Fruit fly (Drosophila melanogaster) whole organism, embryonic: Measurements from ENCODE around the gene nonC.
A peak's percentile ranks its signal among the peaks of the same experiment; 100 is the strongest.

Source experiments
- Abd-B ChIP-seq: fragments of 200-800 bp; sonication (Bioruptor generic); optimal IDR thresholded peaks from 2 replicates; lab custom pipeline; 2018; ENCODE audit warnings: missing biosample characterization, mild to moderate bottlenecking, missing genetic modification characterization, moderate library complexity
- CG10147 ChIP-seq: fragments of 200-800 bp; sonication (Bioruptor generic); optimal IDR thresholded peaks from 2 replicates; lab custom pipeline; 2019; ENCODE audit warnings: missing biosample characterization, mild to moderate bottlenecking, missing genetic modification characterization, moderate library complexity
- CG10267 ChIP-seq: fragments of 200-800 bp; sonication (Bioruptor generic); optimal IDR thresholded peaks from 2 replicates; lab custom pipeline; 2018; ENCODE audit warnings: missing biosample characterization, mild to moderate bottlenecking, missing genetic modification characterization, moderate library complexity
- CG10274 ChIP-seq: fragments of 200-800 bp; sonication (Bioruptor generic); optimal IDR thresholded peaks from 3 replicates; lab custom pipeline; 2017; ENCODE audit warnings: missing biosample characterization, mild to moderate bottlenecking, missing genetic modification characterization
- CG10366 ChIP-seq: fragments of 200-800 bp; sonication (Bioruptor generic); IDR thresholded peaks from 2 replicates; pipeline ENCODE4 v1.3.6; 2022; ENCODE audit warnings: missing biosample characterization, missing genetic modification characterization
- CG10565 ChIP-seq: fragments of 200-800 bp; sonication (Bioruptor generic); optimal IDR thresholded peaks from 3 replicates; lab custom pipeline; 2016; ENCODE audit warnings: missing biosample characterization, mild to moderate bottlenecking, missing genetic modification characterization
- CG10959 ChIP-seq: fragments of 200-800 bp; sonication (Bioruptor generic); IDR thresholded peaks from 2 replicates; pipeline ENCODE4 v1.3.6; 2022; ENCODE audit warnings: missing biosample characterization, missing genetic modification characterization
- CG12219 ChIP-seq: fragments of 200-800 bp; sonication (Bioruptor generic); optimal IDR thresholded peaks from 3 replicates; lab custom pipeline; 2018; ENCODE audit warnings: missing biosample characterization, mild to moderate bottlenecking, missing genetic modification characterization
- CG14441 ChIP-seq: fragments of 200-800 bp; sonication (Bioruptor generic); IDR thresholded peaks from 2 replicates; pipeline ENCODE4 v1.3.6; 2022; ENCODE audit warnings: missing biosample characterization, missing genetic modification characterization
- CG14965 ChIP-seq: fragments of 200-800 bp; sonication (Bioruptor generic); optimal IDR thresholded peaks from 2 replicates; lab custom pipeline; 2016; ENCODE audit warnings: missing biosample characterization, missing genetic modification characterization, borderline replicate concordance
- CG15269 ChIP-seq: fragments of 200-800 bp; sonication (Bioruptor generic); optimal IDR thresholded peaks from 2 replicates; lab custom pipeline; 2018; ENCODE audit warnings: missing biosample characterization, mild to moderate bottlenecking, missing genetic modification characterization, moderate library complexity
- CG16863 ChIP-seq: fragments of 200-800 bp; sonication (Bioruptor generic); optimal IDR thresholded peaks from 3 replicates; lab custom pipeline; 2016; ENCODE audit warnings: missing biosample characterization, missing genetic modification characterization
- CG17568 ChIP-seq: fragments of 200-800 bp; sonication (Bioruptor generic); optimal IDR thresholded peaks from 2 replicates; lab custom pipeline; 2018; ENCODE audit warnings: missing biosample characterization, mild to moderate bottlenecking, missing genetic modification characterization, moderate library complexity
- CG31224 ChIP-seq: fragments of 200-800 bp; sonication (Bioruptor generic); IDR thresholded peaks from 2 replicates; pipeline ENCODE4 v1.3.6; 2022; ENCODE audit warnings: missing biosample characterization, missing genetic modification characterization
- CG33557 ChIP-seq: fragments of 200-800 bp; sonication (Bioruptor generic); optimal IDR thresholded peaks from 2 replicates; lab custom pipeline; 2019; ENCODE audit warnings: missing biosample characterization, mild to moderate bottlenecking, missing genetic modification characterization, moderate library complexity
- CG6689 ChIP-seq: fragments of 200-800 bp; sonication (Bioruptor generic); IDR thresholded peaks from 2 replicates; pipeline ENCODE4 v1.3.6; 2022; ENCODE audit warnings: missing biosample characterization, missing genetic modification characterization
- CG9437 ChIP-seq: fragments of 200-800 bp; sonication (Bioruptor generic); optimal IDR thresholded peaks from 2 replicates; lab custom pipeline; 2018; ENCODE audit warnings: missing biosample characterization, mild to moderate bottlenecking, missing genetic modification characterization
- Camta ChIP-seq: fragments of 200-800 bp; sonication (Bioruptor generic); optimal IDR thresholded peaks from 2 replicates; lab custom pipeline; 2016; ENCODE audit warnings: missing biosample characterization, missing genetic modification characterization
- Dek ChIP-seq: fragments of 200-800 bp; sonication (Bioruptor generic); optimal IDR thresholded peaks from 3 replicates; lab custom pipeline; 2019; ENCODE audit warnings: missing biosample characterization, mild to moderate bottlenecking, missing genetic modification characterization, moderate library complexity
- Dfd ChIP-seq, 2 experiments: fragments of >200 bp; optimal IDR thresholded peaks; 2 replicates each; lab custom pipeline; 2017; ENCODE audit warnings: missing biosample characterization in 2 of 2, missing genetic modification characterization in 2 of 2
- Dip3 ChIP-seq: fragments of 200-800 bp; sonication (Bioruptor generic); optimal IDR thresholded peaks from 3 replicates; lab custom pipeline; 2016; ENCODE audit warnings: missing biosample characterization, missing genetic modification characterization
- Doc3 ChIP-seq: fragments of 200-800 bp; sonication (Bioruptor generic); IDR thresholded peaks from 3 replicates; pipeline ENCODE4 v1.3.6; 2022; ENCODE audit warnings: missing biosample characterization, missing genetic modification characterization; ENCODE audit not compliant: partially characterized antibody
- E2f1 ChIP-seq: fragments of 200-800 bp; sonication (Bioruptor generic); IDR thresholded peaks from 2 replicates; pipeline ENCODE4 v1.3.6; 2022; ENCODE audit warnings: missing biosample characterization, missing genetic modification characterization
- ERR ChIP-seq: fragments of 200-800 bp; sonication (Bioruptor generic); optimal IDR thresholded peaks from 2 replicates; lab custom pipeline; 2016; ENCODE audit warnings: missing biosample characterization, missing genetic modification characterization
- Eip74EF ChIP-seq, 2 experiments: fragments of 200-800 bp in 1 of 2; fragments of >200 bp in 1 of 2; sonication (Bioruptor generic) in 1 of 2; optimal IDR thresholded peaks; 2 replicates each; lab custom pipeline; 2017 to 2019; ENCODE audit warnings: missing biosample characterization in 2 of 2, missing genetic modification characterization in 2 of 2, mild to moderate bottlenecking in 1 of 2, moderate library complexity in 1 of 2
- H15 ChIP-seq: fragments of 200-800 bp; sonication (Bioruptor generic); IDR thresholded peaks from 3 replicates; pipeline ENCODE4 v1.3.6; 2022; ENCODE audit warnings: missing biosample characterization, missing genetic modification characterization
- HLH3B ChIP-seq: fragments of 200-800 bp; sonication (Bioruptor generic); IDR thresholded peaks from 2 replicates; pipeline ENCODE4 v1.3.6; 2022; ENCODE audit warnings: missing biosample characterization, missing genetic modification characterization
- HLH54F ChIP-seq: fragments of 200-800 bp; sonication (Bioruptor generic); optimal IDR thresholded peaks from 3 replicates; lab custom pipeline; 2016; ENCODE audit warnings: missing biosample characterization, missing genetic modification characterization
- Hr39 ChIP-seq: fragments of >200 bp; optimal IDR thresholded peaks from 2 replicates; lab custom pipeline; 2017
- Hr78 ChIP-seq, 2 experiments: fragments of 200-800 bp in 1 of 2; fragments of >200 bp in 1 of 2; sonication (Bioruptor generic) in 1 of 2; optimal IDR thresholded peaks; 2 replicates each; lab custom pipeline; 2017 to 2019; ENCODE audit warnings: missing biosample characterization in 2 of 2, missing genetic modification characterization in 2 of 2, mild to moderate bottlenecking in 1 of 2, moderate library complexity in 1 of 2
- Kr ChIP-seq: fragments of 200-800 bp; sonication (Bioruptor generic); optimal IDR thresholded peaks from 2 replicates; lab custom pipeline; 2017; ENCODE audit warnings: missing biosample characterization, mild to moderate bottlenecking, missing genetic modification characterization
- MESR4 ChIP-seq: fragments of 200-800 bp; sonication (Bioruptor generic); optimal IDR thresholded peaks from 2 replicates; lab custom pipeline; 2018; ENCODE audit warnings: missing biosample characterization, mild to moderate bottlenecking, missing genetic modification characterization, moderate library complexity
- Optix ChIP-seq: fragments of 200-800 bp; sonication (Bioruptor generic); IDR thresholded peaks from 3 replicates; pipeline ENCODE4 v1.3.6; 2022; ENCODE audit warnings: missing biosample characterization, missing genetic modification characterization
- Poxn ChIP-seq: fragments of 200-800 bp; sonication (Bioruptor generic); IDR thresholded peaks from 2 replicates; pipeline ENCODE4 v1.3.6; 2022; ENCODE audit warnings: missing biosample characterization, missing genetic modification characterization
- Sry-β ChIP-seq: fragments of 200-800 bp; sonication (Bioruptor generic); optimal IDR thresholded peaks from 2 replicates; lab custom pipeline; 2018; ENCODE audit warnings: missing biosample characterization, mild to moderate bottlenecking, missing genetic modification characterization, moderate library complexity
- cg ChIP-seq: fragments of 200-800 bp; sonication (Bioruptor generic); optimal IDR thresholded peaks from 3 replicates; lab custom pipeline; 2019; ENCODE audit warnings: missing biosample characterization, mild to moderate bottlenecking, missing genetic modification characterization, moderate library complexity
- crc ChIP-seq: fragments of 200-800 bp; sonication (Bioruptor generic); optimal IDR thresholded peaks from 2 replicates; lab custom pipeline; 2016; ENCODE audit warnings: missing biosample characterization, missing genetic modification characterization
- danr ChIP-seq: fragments of 200-800 bp; sonication (Bioruptor generic); IDR thresholded peaks from 2 replicates; pipeline ENCODE4 v1.3.6; 2022; ENCODE audit warnings: missing biosample characterization, missing genetic modification characterization
- fd102C ChIP-seq: fragments of 200-800 bp; sonication (Bioruptor generic); optimal IDR thresholded peaks from 2 replicates; lab custom pipeline; 2018; ENCODE audit warnings: missing biosample characterization, mild to moderate bottlenecking, missing genetic modification characterization, moderate library complexity
- gce ChIP-seq: fragments of 200-800 bp; sonication (Bioruptor generic); IDR thresholded peaks from 3 replicates; pipeline ENCODE4 v1.3.6; 2022; ENCODE audit warnings: missing biosample characterization, missing genetic modification characterization
- grau ChIP-seq: fragments of 200-800 bp; optimal IDR thresholded peaks from 3 replicates; lab custom pipeline; 2019; ENCODE audit warnings: missing biosample characterization, mild to moderate bottlenecking, missing genetic modification characterization, moderate library complexity
- gsb ChIP-seq: fragments of 200-800 bp; sonication (Bioruptor generic); IDR thresholded peaks from 2 replicates; pipeline ENCODE4 v1.3.6; 2022; ENCODE audit warnings: missing biosample characterization, missing genetic modification characterization
- mld ChIP-seq: fragments of 200-800 bp; sonication (Bioruptor generic); IDR thresholded peaks from 3 replicates; pipeline ENCODE4 v1.3.6; 2022; ENCODE audit warnings: missing biosample characterization, missing genetic modification characterization; ENCODE audit not compliant: partially characterized antibody
- nau ChIP-seq: fragments of 200-800 bp; sonication (Bioruptor generic); optimal IDR thresholded peaks from 3 replicates; lab custom pipeline; 2017; ENCODE audit warnings: missing biosample characterization, mild to moderate bottlenecking, missing genetic modification characterization, missing genetic modification reagents
- nerfin-2 ChIP-seq: fragments of 200-800 bp; sonication (Bioruptor generic); IDR thresholded peaks from 2 replicates; pipeline ENCODE4 v1.3.6; 2022; ENCODE audit warnings: missing biosample characterization, missing genetic modification characterization; ENCODE audit not compliant: partially characterized antibody
- nom ChIP-seq: fragments of 200-800 bp; sonication (Bioruptor generic); optimal IDR thresholded peaks from 2 replicates; lab custom pipeline; 2017; ENCODE audit warnings: missing biosample characterization, missing genetic modification characterization, mild to moderate bottlenecking, moderate library complexity, missing genetic modification reagents
- org-1 ChIP-seq: fragments of 200-800 bp; sonication (Bioruptor generic); optimal IDR thresholded peaks from 2 replicates; lab custom pipeline; 2017; ENCODE audit warnings: missing biosample characterization, missing genetic modification characterization
- p53 ChIP-seq: fragments of 200-800 bp; sonication (Bioruptor generic); optimal IDR thresholded peaks from 2 replicates; lab custom pipeline; 2016; ENCODE audit warnings: missing biosample characterization, missing genetic modification characterization
- salm ChIP-seq: fragments of 200-800 bp; sonication (Bioruptor generic); optimal IDR thresholded peaks from 2 replicates; lab custom pipeline; 2018; ENCODE audit warnings: missing biosample characterization, mild to moderate bottlenecking, missing genetic modification characterization
- sens ChIP-seq: fragments of 200-800 bp; sonication (Bioruptor generic); peaks from one replicate; lab custom pipeline; 2016; ENCODE audit warnings: missing biosample characterization, missing genetic modification characterization
- vvl ChIP-seq: fragments of 200-800 bp; sonication (Bioruptor generic); IDR thresholded peaks from 2 replicates; pipeline ENCODE4 v1.3.6; 2022; ENCODE audit warnings: missing biosample characterization, missing genetic modification characterization

Gene nonC

dm6 chrX:6793390-6793789 is 30.9 kb upstream of the nonC start (continued):
- peak; percentile 84 for TF ChIP-seq CG14441
- no peak for TF ChIP-seq mld
- TF ChIP-seq grau (tag; lab: Kevin White, UChicago) = peak; percentile 1
- no peak for TF ChIP-seq nau (GFP tag; lab: Kevin White, UChicago)
- TF ChIP-seq gce (GFP tag; lab: Robert Waterston, UW) = peak; percentile 75; the same call in 2 of the 3 replicates
- peak; percentile 56 for TF ChIP-seq Dip3 (GFP tag; lab: Kevin White, UChicago)
- peak; percentile 57 for TF ChIP-seq ERR
- peak; percentile 70 for TF ChIP-seq CG6689 (GFP tag; lab: Robert Waterston, UW)
- no peak for TF ChIP-seq Sry-β (GFP tag; lab: Kevin White, UChicago)
- TF ChIP-seq CG10959 (GFP tag; lab: Robert Waterston, UW) = no peak
- peak; percentile 60 for TF ChIP-seq CG10147
- TF ChIP-seq salm (tag; lab: Kevin White, UChicago) = peak; percentile 42
- TF ChIP-seq CG33557 = no peak
- peak; percentile 78 for TF ChIP-seq CG10366 (GFP tag; lab: Robert Waterston, UW)
- peak; percentile 10; the same call in 1 of the 2 replicates for TF ChIP-seq danr
- peak; percentile 59 for TF ChIP-seq CG12219
- peak; percentile 86 for TF ChIP-seq sens (GFP tag; lab: Kevin White, UChicago)
- no peak for TF ChIP-seq Hr39 (lab: Kevin White, UChicago)
- TF ChIP-seq CG31224 (GFP tag; lab: Robert Waterston, UW) = peak; percentile 68; the same call in 1 of the 2 replicates
- TF ChIP-seq CG9437 (GFP tag; lab: Kevin White, UChicago) = peak; percentile 30
- no peak for TF ChIP-seq nom (GFP tag; lab: Kevin White, UChicago)
- peak; percentile 81 for TF ChIP-seq vvl (GFP tag; lab: Robert Waterston, UW)
- TF ChIP-seq MESR4 (GFP tag; lab: Kevin White, UChicago) = no peak
- TF ChIP-seq nerfin-2 = no peak
- peak; percentile 75 for TF ChIP-seq HLH54F
- TF ChIP-seq CG17568 = no peak
- no peak for TF ChIP-seq Poxn
- TF ChIP-seq CG10565 (GFP tag; lab: Kevin White, UChicago) = no peak
- no peak for TF ChIP-seq Hr78 (GFP tag; optimal IDR thresholded peaks at IDR 0.05; lab: Kevin White, UChicago)
- TF ChIP-seq Dfd (GFP tag; optimal IDR thresholded peaks at IDR 0.05; lab: Kevin White, UChicago) = no peak
- peak; percentile 29 for TF ChIP-seq CG10267 (tag; lab: Kevin White, UChicago)
- TF ChIP-seq CG10274 (GFP tag; lab: Kevin White, UChicago) = peak; percentile 43
- TF ChIP-seq Abd-B (GFP tag; lab: Kevin White, UChicago) = peak; percentile 58
- peak; percentile 51 for TF ChIP-seq Camta (GFP tag; lab: Kevin White, UChicago)
- TF ChIP-seq gsb (GFP tag; lab: Robert Waterston, UW) = peak; percentile 66; the same call in 1 of the 2 replicates
- TF ChIP-seq CG15269 = peak; percentile 81
- TF ChIP-seq Eip74EF (GFP tag; optimal IDR thresholded peaks at IDR 0.05; lab: Kevin White, UChicago) = peak in 1 of 2 experiments; percentile 37
- peak; percentile 72 for TF ChIP-seq HLH3B (GFP tag; lab: Robert Waterston, UW)
- TF ChIP-seq Kr (GFP tag; lab: Kevin White, UChicago) = no peak
- TF ChIP-seq org-1 (GFP tag; lab: Kevin White, UChicago) = peak; percentile 52
- TF ChIP-seq CG14965 (GFP tag; lab: Kevin White, UChicago) = no peak
- TF ChIP-seq fd102C = no peak
- TF ChIP-seq Doc3 = no peak
- TF ChIP-seq CG16863 (GFP tag; lab: Kevin White, UChicago) = peak; percentile 54
- peak; percentile 43 for TF ChIP-seq crc (GFP tag; lab: Kevin White, UChicago)
- peak; percentile 71 for TF ChIP-seq Dek (tag; lab: Kevin White, UChicago)
- no peak for TF ChIP-seq cg (GFP tag; lab: Kevin White, UChicago)
- peak; percentile 65 for TF ChIP-seq Optix (GFP tag; lab: Robert Waterston, UW)
- no peak for TF ChIP-seq p53
- TF ChIP-seq E2f1 (GFP tag; lab: Robert Waterston, UW) = peak; percentile 53; the same call in 1 of the 2 replicates
- peak; percentile 63 for TF ChIP-seq H15
